Worm (Caenorhabditis elegans): ENCODE data around the gene M01H9.10.

The M01H9.10 gene

DNA sequence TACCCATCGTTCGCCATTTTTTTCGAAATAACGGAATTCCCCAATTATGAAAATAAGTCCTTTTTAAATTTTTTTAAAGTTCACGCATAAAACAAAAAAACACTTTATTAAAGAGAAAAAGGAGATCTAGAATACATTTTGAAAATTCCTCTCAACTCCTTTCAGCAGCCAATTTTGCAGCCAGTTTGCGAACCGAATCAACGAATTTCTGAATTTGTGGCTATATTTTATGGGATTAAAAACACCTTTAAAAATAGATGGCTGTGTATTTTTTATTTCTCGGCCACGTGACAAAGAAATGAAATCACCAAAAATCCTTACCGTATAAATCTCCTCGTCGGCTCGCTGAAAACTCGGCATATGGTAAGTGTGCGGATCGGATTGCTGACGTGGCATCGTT is at the start of gene M01H9.10:
TSS of gene M01H9.10 (minus strand) at position 101 of the 400 bp plus-strand sequence.
- TF ChIP-seq fos-1 (tag; optimal IDR thresholded peaks at IDR 0.05) (no peak), set-16 (GFP tag; IDR thresholded peaks at IDR 0.05) (no peak), pha-4 (GFP tag; IDR thresholded peaks at IDR 0.05) (no peak), pha-4 (tag; optimal IDR thresholded peaks at IDR 0.05) (no peak), nhr-10 (tag; optimal IDR thresholded peaks at IDR 0.05) (no peak), ceh-32 (tag; optimal IDR thresholded peaks at IDR 0.05; ENCODE audit: poor library complexity) (no peak), gei-8 (GFP tag; optimal IDR thresholded peaks at IDR 0.05) (no peak), F10B5.3 (tag; optimal IDR thresholded peaks at IDR 0.05) (no peak), zfp-2 (tag; optimal IDR thresholded peaks at IDR 0.05) (no peak), dmd-9 (GFP tag; IDR thresholded peaks at IDR 0.05) (no peak), ztf-7 (tag; optimal IDR thresholded peaks at IDR 0.05) (no peak), D1046.2 (GFP tag; IDR thresholded peaks at IDR 0.05) (no peak), php-3 (GFP tag; IDR thresholded peaks at IDR 0.05) (no peak), aly-2 (tag; optimal IDR thresholded peaks at IDR 0.05) (no peak), zip-11 (GFP tag; IDR thresholded peaks at IDR 0.05) (no peak)

DNA sequence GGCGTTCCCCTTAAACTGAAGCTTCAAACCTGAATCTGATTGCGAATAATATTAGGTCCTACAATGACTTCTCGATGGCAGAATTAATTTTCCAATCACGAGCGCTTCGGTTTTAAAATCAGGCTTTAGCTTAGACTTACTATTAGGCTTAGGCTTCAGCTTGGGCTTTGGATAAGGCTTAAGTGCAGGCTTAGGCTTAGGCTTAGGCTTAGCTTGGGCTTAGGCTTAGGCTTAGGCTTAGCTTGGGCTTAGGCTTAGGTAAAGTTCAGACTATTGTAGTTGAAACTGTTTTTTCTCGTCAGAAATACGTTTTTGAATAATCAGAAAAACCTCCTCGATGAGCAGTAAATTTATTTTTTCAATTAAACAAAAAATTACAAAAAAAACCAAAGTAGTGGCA is 46.8 kb upstream of the M01H9.10 start:
- TF ChIP-seq mdl-1 (tag; optimal IDR thresholded peaks at IDR 0.05): no peak
- no peak for TF ChIP-seq mdt-29 (GFP tag; IDR thresholded peaks at IDR 0.05)
- TF ChIP-seq unc-62 (GFP tag; optimal IDR thresholded peaks at IDR 0.05 in 1 of 2): peak in 1 of 2 experiments; percentile 29
- TF ChIP-seq unc-62 (tag; optimal IDR thresholded peaks at IDR 0.05): no peak
- TF ChIP-seq lin-29 (GFP tag; IDR thresholded peaks at IDR 0.05): no peak
- no peak for TF ChIP-seq zfp-3 (GFP tag; conservative IDR thresholded peaks at IDR 0.05)
- no peak for TF ChIP-seq nhr-25 (tag; optimal IDR thresholded peaks at IDR 0.05; ENCODE audit: borderline replicate concordance, insufficient read depth)
- no peak for TF ChIP-seq mes-2 (tag; optimal IDR thresholded peaks at IDR 0.05; ENCODE audit: poor library complexity, severe bottlenecking)
- TF ChIP-seq pqm-1 (tag; optimal IDR thresholded peaks at IDR 0.05): no peak

DNA sequence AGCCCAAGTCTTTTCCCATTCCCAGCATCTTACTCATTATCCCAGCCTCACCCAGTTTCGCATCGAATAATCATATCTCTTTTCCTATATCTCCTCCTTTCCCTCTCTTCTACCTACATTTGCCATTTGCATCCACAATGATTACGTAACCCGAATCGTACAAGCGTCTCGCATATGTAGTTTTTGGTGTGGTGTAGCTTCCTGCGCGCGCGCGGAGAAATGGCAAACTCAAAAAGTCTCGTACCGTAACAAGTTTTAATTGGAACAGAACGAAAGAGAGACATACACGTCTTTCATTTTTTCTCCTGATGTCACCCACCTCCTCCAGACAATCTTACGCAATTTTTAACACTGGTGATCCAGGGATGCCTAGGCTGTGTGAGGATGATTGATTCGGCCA is 46.1 kb upstream of the M01H9.10 start:
- TF ChIP-seq hif-1 (tag; optimal IDR thresholded peaks at IDR 0.05) (no peak), nhr-28 (tag; optimal IDR thresholded peaks at IDR 0.05) (peak; percentile 31), mdt-29 (GFP tag; IDR thresholded peaks at IDR 0.05) (no peak), saeg-2 (GFP tag; IDR thresholded peaks at IDR 0.05) (no peak), nhr-25 (tag; optimal IDR thresholded peaks at IDR 0.05; ENCODE audit: borderline replicate concordance, insufficient read depth) (no peak), zip-11 (GFP tag; IDR thresholded peaks at IDR 0.05) (no peak), nhr-41 (GFP tag; IDR thresholded peaks at IDR 0.05) (no peak), hlh-11 (tag; optimal IDR thresholded peaks at IDR 0.05) (peak; percentile 31), mdl-1 (tag; optimal IDR thresholded peaks at IDR 0.05) (no peak), unc-62 (GFP tag; optimal IDR thresholded peaks at IDR 0.05 in 1 of 2) (no peak), unc-62 (tag; optimal IDR thresholded peaks at IDR 0.05) (no peak), php-3 (GFP tag; IDR thresholded peaks at IDR 0.05) (no peak), ceh-28 (tag; optimal IDR thresholded peaks at IDR 0.05) (no peak), daf-16 (GFP tag; optimal IDR thresholded peaks at IDR 0.05) (no peak), daf-16 (tag; optimal IDR thresholded peaks at IDR 0.05) (no peak), mxl-3 (GFP tag; optimal IDR thresholded peaks at IDR 0.05) (peak; percentile 36), hmg-1.1 (GFP tag; IDR thresholded peaks at IDR 0.05) (no peak), F26F4.8 (GFP tag; conservative IDR thresholded peaks at IDR 0.05) (no peak), nhr-77 (tag; optimal IDR thresholded peaks at IDR 0.05) (no peak), ceh-32 (tag; optimal IDR thresholded peaks at IDR 0.05; ENCODE audit: poor library complexity) (no peak), ctbp-1 (GFP tag; IDR thresholded peaks at IDR 0.05) (no peak), R02D3.7 (tag; optimal IDR thresholded peaks at IDR 0.05) (no peak), ceh-62 (tag; optimal IDR thresholded peaks at IDR 0.05) (no peak), ceh-44 (GFP tag; IDR thresholded peaks at IDR 0.05) (no peak), lin-15B (tag; optimal IDR thresholded peaks at IDR 0.05) (no peak), daf-12 (tag; optimal IDR thresholded peaks at IDR 0.05) (no peak)

All from whole organism, L4 larva.